Fruit fly (Drosophila melanogaster) whole organism, embryonic: ENCODE results near the gene CG15014.
A peak's percentile ranks its signal among the peaks of the same experiment; 100 is the strongest.

Experiments used
- Asciz ChIP-seq: fragments of 200-800 bp; sonication (Bioruptor generic); optimal IDR thresholded peaks from 2 replicates; lab custom pipeline; 2017; ENCODE audit warnings: missing biosample characterization, mild to moderate bottlenecking, missing genetic modification characterization, missing genetic modification reagents
- B-H1 ChIP-seq: fragments of 200-800 bp; sonication (Bioruptor generic); IDR thresholded peaks from 3 replicates; pipeline ENCODE4 v1.3.6; 2022; ENCODE audit warnings: missing biosample characterization, missing genetic modification characterization
- Blimp-1 ChIP-seq: fragments of 200-800 bp; sonication (Bioruptor generic); optimal IDR thresholded peaks from 3 replicates; lab custom pipeline; 2018; ENCODE audit warnings: missing biosample characterization, missing genetic modification characterization, mild to moderate bottlenecking, moderate library complexity, missing genetic modification reagents
- BtbVII ChIP-seq: fragments of 200-800 bp; sonication (Bioruptor generic); optimal IDR thresholded peaks from 3 replicates; lab custom pipeline; 2017; ENCODE audit warnings: missing biosample characterization, mild to moderate bottlenecking, missing genetic modification characterization
- CG10209 ChIP-seq: fragments of 200-800 bp; sonication (Bioruptor generic); optimal IDR thresholded peaks from 3 replicates; lab custom pipeline; 2017; ENCODE audit warnings: missing biosample characterization, mild to moderate bottlenecking, missing genetic modification characterization, missing genetic modification reagents
- CG12219 ChIP-seq: fragments of 200-800 bp; sonication (Bioruptor generic); optimal IDR thresholded peaks from 3 replicates; lab custom pipeline; 2018; ENCODE audit warnings: missing biosample characterization, mild to moderate bottlenecking, missing genetic modification characterization
- CG12299 ChIP-seq: fragments of 200-800 bp; sonication (Bioruptor generic); optimal IDR thresholded peaks from 2 replicates; lab custom pipeline; 2018; ENCODE audit warnings: missing biosample characterization, mild to moderate bottlenecking, missing genetic modification characterization
- CG12769 ChIP-seq: fragments of 200-800 bp; sonication (Bioruptor generic); optimal IDR thresholded peaks from 2 replicates; lab custom pipeline; 2019; ENCODE audit warnings: missing biosample characterization, mild to moderate bottlenecking, missing genetic modification characterization, moderate library complexity
- CG17361 ChIP-seq: fragments of 200-800 bp; sonication (Bioruptor generic); IDR thresholded peaks from 3 replicates; pipeline ENCODE4 v1.3.6; 2022; ENCODE audit warnings: missing biosample characterization, missing genetic modification characterization
- CG17568 ChIP-seq: fragments of 200-800 bp; sonication (Bioruptor generic); optimal IDR thresholded peaks from 2 replicates; lab custom pipeline; 2018; ENCODE audit warnings: missing biosample characterization, mild to moderate bottlenecking, missing genetic modification characterization, moderate library complexity
- CG18011 ChIP-seq: fragments of 200-800 bp; sonication (Bioruptor generic); optimal IDR thresholded peaks from 2 replicates; lab custom pipeline; 2017; ENCODE audit warnings: missing biosample characterization, missing genetic modification characterization, mild to moderate bottlenecking, moderate library complexity, missing genotype
- CG31441 ChIP-seq: fragments of 200-800 bp; sonication (Bioruptor generic); IDR thresholded peaks from 2 replicates; pipeline ENCODE4 v1.3.6; 2022; ENCODE audit warnings: missing biosample characterization, missing genetic modification characterization
- CG4854 ChIP-seq: fragments of 200-800 bp; sonication (Bioruptor generic); optimal IDR thresholded peaks from 2 replicates; lab custom pipeline; 2016; ENCODE audit warnings: missing biosample characterization, missing genetic modification characterization, inconsistent platforms
- CG7987 ChIP-seq: fragments of 200-800 bp; sonication (Bioruptor generic); optimal IDR thresholded peaks from 2 replicates; lab custom pipeline; 2018; ENCODE audit warnings: missing biosample characterization, mild to moderate bottlenecking, missing genetic modification characterization, moderate library complexity
- CG8359 ChIP-seq: fragments of 200-800 bp; sonication (Bioruptor generic); optimal IDR thresholded peaks from 2 replicates; lab custom pipeline; 2017; ENCODE audit warnings: missing biosample characterization, mild to moderate bottlenecking, missing genetic modification characterization, borderline replicate concordance
- CG8924 ChIP-seq: fragments of 200-800 bp; optimal IDR thresholded peaks from 3 replicates; lab custom pipeline; 2019; ENCODE audit warnings: missing biosample characterization, mild to moderate bottlenecking, missing genetic modification characterization, moderate library complexity
- D19A ChIP-seq: fragments of 200-800 bp; optimal IDR thresholded peaks from 3 replicates; lab custom pipeline; 2019; ENCODE audit warnings: missing biosample characterization, mild to moderate bottlenecking, missing genetic modification characterization, moderate library complexity
- Deaf1 ChIP-seq: fragments of 200-800 bp; optimal IDR thresholded peaks from 3 replicates; lab custom pipeline; 2019; ENCODE audit warnings: missing biosample characterization, mild to moderate bottlenecking, missing genetic modification characterization, moderate library complexity
- MBD-R2 ChIP-seq: fragments of 200-800 bp; sonication (Bioruptor generic); IDR thresholded peaks from 2 replicates; pipeline ENCODE4 v1.3.6; 2022; ENCODE audit warnings: missing biosample characterization, missing genetic modification characterization
- Med ChIP-seq: fragments of 200-800 bp; sonication (Bioruptor generic); peaks from one replicate; lab custom pipeline; 2016; ENCODE audit warnings: missing biosample characterization, missing genetic modification characterization, mild to moderate bottlenecking, inconsistent platforms, moderate library complexity
- Nf-YB ChIP-seq: fragments of 200-800 bp; sonication (Bioruptor generic); optimal IDR thresholded peaks from 3 replicates; lab custom pipeline; 2019; ENCODE audit warnings: missing biosample characterization, mild to moderate bottlenecking, missing genetic modification characterization, moderate library complexity
- Oaz ChIP-seq: fragments of 200-800 bp; sonication (Bioruptor generic); IDR thresholded peaks from 2 replicates; pipeline ENCODE4 v1.3.6; 2022; ENCODE audit warnings: missing biosample characterization, missing genetic modification characterization
- Scr ChIP-seq: fragments of 200-800 bp; sonication (Bioruptor generic); IDR thresholded peaks from 2 replicates; pipeline ENCODE4 v1.3.6; 2022; ENCODE audit warnings: missing biosample characterization, missing genetic modification characterization; ENCODE audit not compliant: partially characterized antibody
- Sox102F ChIP-seq: fragments of 200-800 bp; sonication (Bioruptor generic); optimal IDR thresholded peaks from 2 replicates; lab custom pipeline; 2018; ENCODE audit warnings: missing biosample characterization, mild to moderate bottlenecking, missing genetic modification characterization, moderate library complexity
- YL-1 ChIP-seq: fragments of 200-800 bp; sonication (Bioruptor generic); optimal IDR thresholded peaks from 3 replicates; lab custom pipeline; 2017; ENCODE audit warnings: missing biosample characterization, mild to moderate bottlenecking, missing genetic modification characterization
- ap ChIP-seq: fragments of 200-800 bp; sonication (Bioruptor generic); IDR thresholded peaks from 2 replicates; pipeline ENCODE4 v1.3.6; 2022; ENCODE audit warnings: missing biosample characterization, missing genetic modification characterization
- ash1 ChIP-seq: fragments of 200-800 bp; sonication (Bioruptor generic); optimal IDR thresholded peaks from 2 replicates; lab custom pipeline; 2018; ENCODE audit warnings: missing biosample characterization, mild to moderate bottlenecking, missing genetic modification characterization
- bcd ChIP-seq: fragments of 200-800 bp; sonication (Bioruptor generic); optimal IDR thresholded peaks from 2 replicates; lab custom pipeline; 2017; ENCODE audit warnings: missing biosample characterization, mild to moderate bottlenecking, missing genetic modification characterization
- bsh ChIP-seq, 2 experiments: fragments of 200-800 bp; sonication (Bioruptor generic); optimal IDR thresholded peaks; 2 replicates each; lab custom pipeline; 2017 to 2018; ENCODE audit warnings: mild to moderate bottlenecking in 2 of 2, missing biosample characterization in 2 of 2, missing genetic modification characterization in 2 of 2, moderate library complexity in 1 of 2
- cas ChIP-seq: fragments of 200-800 bp; sonication (Bioruptor generic); IDR thresholded peaks from 2 replicates; pipeline ENCODE4 v1.3.6; 2022; ENCODE audit warnings: missing biosample characterization, missing genetic modification characterization
- ems ChIP-seq: fragments of 200-800 bp; sonication (Bioruptor generic); optimal IDR thresholded peaks from 3 replicates; lab custom pipeline; 2016; ENCODE audit warnings: missing biosample characterization, missing genetic modification characterization
- exex ChIP-seq: fragments of 200-800 bp; sonication (Bioruptor generic); optimal IDR thresholded peaks from 4 replicates; lab custom pipeline; 2018; ENCODE audit warnings: missing biosample characterization, mild to moderate bottlenecking, missing genetic modification characterization, moderate library complexity
- grau ChIP-seq: fragments of 200-800 bp; optimal IDR thresholded peaks from 3 replicates; lab custom pipeline; 2019; ENCODE audit warnings: missing biosample characterization, mild to moderate bottlenecking, missing genetic modification characterization, moderate library complexity
- grn ChIP-seq: fragments of 200-800 bp; sonication (Bioruptor generic); optimal IDR thresholded peaks from 3 replicates; lab custom pipeline; 2017; ENCODE audit warnings: missing biosample characterization, missing genetic modification characterization
- her ChIP-seq: fragments of 200-800 bp; sonication (Bioruptor generic); optimal IDR thresholded peaks from 2 replicates; lab custom pipeline; 2016; ENCODE audit warnings: missing biosample characterization, missing genetic modification characterization
- hkb ChIP-seq, 2 experiments: fragments of 200-800 bp in 1 of 2; fragments of >200 bp in 1 of 2; sonication (Bioruptor generic) in 1 of 2; IDR thresholded peaks in 1 of 2; optimal IDR thresholded peaks in 1 of 2; 2 replicates each; pipeline versions ENCODE4 v1.3.6 to Lab custom; 2017 to 2022; ENCODE audit warnings: missing biosample characterization in 1 of 2, missing genetic modification characterization in 1 of 2
- lab ChIP-seq: fragments of 200-800 bp; sonication (Bioruptor generic); optimal IDR thresholded peaks from 3 replicates; lab custom pipeline; 2017; ENCODE audit warnings: missing biosample characterization, missing genetic modification characterization, mild to moderate bottlenecking, moderate library complexity, missing genetic modification reagents
- lola ChIP-seq, 3 experiments: fragments of >200 bp in 2 of 3; fragments of 200-800 bp in 1 of 3; sonication (Bioruptor generic) in 1 of 3; optimal IDR thresholded peaks; 2 replicates each; lab custom pipeline; 2017 to 2019; ENCODE audit warnings: missing biosample characterization in 3 of 3, missing genetic modification characterization in 3 of 3, mild to moderate bottlenecking in 1 of 3, moderate library complexity in 1 of 3
- mam ChIP-seq: fragments of 200-800 bp; sonication (Bioruptor generic); optimal IDR thresholded peaks from 3 replicates; lab custom pipeline; 2016; ENCODE audit warnings: missing biosample characterization, missing genetic modification characterization
- mirr ChIP-seq: fragments of 200-800 bp; sonication (Bioruptor generic); optimal IDR thresholded peaks from 3 replicates; lab custom pipeline; 2018; ENCODE audit warnings: missing biosample characterization, mild to moderate bottlenecking, missing genetic modification characterization
- nerfin-1 ChIP-seq: fragments of 200-800 bp; sonication (Bioruptor generic); optimal IDR thresholded peaks from 3 replicates; lab custom pipeline; 2019; ENCODE audit warnings: missing biosample characterization, mild to moderate bottlenecking, missing genetic modification characterization, moderate library complexity
- nmo ChIP-seq: fragments of 200-800 bp; sonication (Bioruptor generic); optimal IDR thresholded peaks from 2 replicates; lab custom pipeline; 2018; ENCODE audit warnings: missing biosample characterization, mild to moderate bottlenecking, missing genetic modification characterization, moderate library complexity
- odd ChIP-seq: fragments of 200-800 bp; sonication (Bioruptor generic); optimal IDR thresholded peaks from 2 replicates; lab custom pipeline; 2017; ENCODE audit warnings: missing biosample characterization, mild to moderate bottlenecking, missing genetic modification characterization
- psq ChIP-seq: fragments of 200-800 bp; sonication (Bioruptor generic); optimal IDR thresholded peaks from 2 replicates; lab custom pipeline; 2017; ENCODE audit warnings: missing biosample characterization, missing genetic modification characterization
- sug ChIP-seq: fragments of 200-800 bp; optimal IDR thresholded peaks from 2 replicates; lab custom pipeline; 2019; ENCODE audit warnings: missing biosample characterization, mild to moderate bottlenecking, missing genetic modification characterization, moderate library complexity
- tup ChIP-seq: fragments of 200-800 bp; sonication (Bioruptor generic); optimal IDR thresholded peaks from 2 replicates; lab custom pipeline; 2016; ENCODE audit warnings: missing biosample characterization, mild to moderate bottlenecking, missing genetic modification characterization, moderate library complexity
- unpg ChIP-seq: fragments of 200-800 bp; sonication (Bioruptor generic); optimal IDR thresholded peaks from 3 replicates; lab custom pipeline; 2018; ENCODE audit warnings: missing biosample characterization, mild to moderate bottlenecking, missing genetic modification characterization, moderate library complexity
- yki ChIP-seq: fragments of >200 bp; optimal IDR thresholded peaks from 3 replicates; lab custom pipeline; 2018

The CG15014 gene

dm6 chr3L:4354898-4355627 is 33.0 kb upstream of the CG15014 start (continued):
- TF ChIP-seq nmo (peak; percentile 55), ems (no peak), ap (GFP tag; lab: Robert Waterston, UW) (no peak), B-H1 (no peak), CG10209 (peak; percentile 25), grn (GFP tag; lab: Kevin White, UChicago) (peak; percentile 5), bcd (GFP tag; lab: Kevin White, UChicago) (peak; percentile 20), CG17568 (GFP tag; lab: Kevin White, UChicago) (peak; percentile 20), bsh (GFP tag; optimal IDR thresholded peaks at IDR 0.05; lab: Kevin White, UChicago) (peak in 1 of 2 experiments; percentile 46), mirr (peak; percentile 32), sug (tag; lab: Kevin White, UChicago) (no peak), CG17361 (GFP tag; lab: Robert Waterston, UW) (peak; percentile 69; the same call in 1 of the 3 replicates), cas (no peak), CG12219 (no peak), YL-1 (GFP tag; lab: Kevin White, UChicago) (no peak), CG12769 (tag; lab: Kevin White, UChicago) (peak; percentile 46), hkb (optimal IDR thresholded peaks at IDR 0.05; lab: Kevin White, UChicago) (no peak), hkb (GFP tag; IDR thresholded peaks at IDR 0.05; lab: Robert Waterston, UW) (no peak), Med (peak; percentile 28), CG4854 (GFP tag; lab: Kevin White, UChicago) (no peak), Oaz (GFP tag; lab: Robert Waterston, UW) (no peak), CG18011 (no peak), grau (tag; lab: Kevin White, UChicago) (peak; percentile 59), lola (GFP tag; optimal IDR thresholded peaks at IDR 0.05; lab: Kevin White, UChicago) (peak in 1 of 3 experiments; percentile 51), CG8924 (tag; lab: Kevin White, UChicago) (peak; percentile 49), CG12299 (tag; lab: Kevin White, UChicago) (no peak), CG8359 (GFP tag; lab: Kevin White, UChicago) (no peak), BtbVII (GFP tag; lab: Kevin White, UChicago) (no peak), Nf-YB (GFP tag; lab: Kevin White, UChicago) (peak; percentile 12), her (GFP tag; lab: Kevin White, UChicago) (no peak), nerfin-1 (tag; lab: Kevin White, UChicago) (peak; percentile 18), odd (GFP tag; lab: Kevin White, UChicago) (peak; percentile 37), D19A (tag; lab: Kevin White, UChicago) (peak; percentile 98), Deaf1 (peak; percentile 7), Blimp-1 (GFP tag; lab: Kevin White, UChicago) (peak; percentile 41), tup (no peak), Sox102F (GFP tag; lab: Kevin White, UChicago) (peak; percentile 56), unpg (GFP tag; lab: Kevin White, UChicago) (peak; percentile 26), Scr (GFP tag; lab: Robert Waterston, UW) (no peak), lab (GFP tag; lab: Kevin White, UChicago) (peak; percentile 5), mam (GFP tag; lab: Kevin White, UChicago) (no peak), exex (tag; lab: Kevin White, UChicago) (peak; percentile 27), Asciz (GFP tag; lab: Kevin White, UChicago) (peak; percentile 0), CG7987 (GFP tag; lab: Kevin White, UChicago) (no peak), CG31441 (GFP tag; lab: Robert Waterston, UW) (peak; percentile 50), ash1 (GFP tag; lab: Kevin White, UChicago) (no peak), psq (no peak), yki (lab: Kevin White, UChicago) (no peak), MBD-R2 (GFP tag; lab: Robert Waterston, UW) (no peak)
